Fruit fly (Drosophila melanogaster): ENCODE results near the gene ATPsynepsilonL.

DNA sequence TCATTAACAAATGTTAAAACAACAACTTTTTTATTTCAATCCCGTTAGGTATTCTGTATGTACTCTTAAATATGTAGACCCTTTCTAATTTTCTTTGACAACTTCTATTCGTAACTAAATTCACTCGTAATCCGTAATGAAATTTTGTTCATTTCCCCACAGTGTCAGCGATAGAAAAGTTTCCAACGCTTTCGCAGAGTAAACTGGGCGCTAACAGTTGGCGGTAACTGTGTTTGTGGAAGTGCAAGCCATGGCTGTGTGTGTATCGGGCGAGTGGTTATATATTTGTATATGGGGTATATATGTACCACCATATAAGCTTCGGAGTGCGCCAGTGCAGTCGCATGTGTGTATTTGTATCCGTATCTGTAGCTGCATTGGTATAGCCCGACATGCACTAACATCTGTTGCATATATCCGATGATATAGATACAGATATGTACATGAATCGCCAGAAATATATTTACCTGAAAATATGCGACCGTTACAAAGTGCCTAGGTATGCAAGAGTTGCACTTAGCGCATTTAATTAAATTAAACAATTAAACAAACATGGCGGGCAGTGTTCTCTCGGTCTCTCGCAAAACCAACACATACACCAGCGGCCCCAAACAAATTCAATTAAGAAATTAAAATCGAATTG, 40.0 kb upstream of the ATPsynepsilonL start:
- peak; percentile 47 for TF ChIP-seq CG11617 (GFP tag; optimal IDR thresholded peaks at IDR 0.05)
- TF ChIP-seq cic (GFP tag; optimal IDR thresholded peaks at IDR 0.05) = peak; percentile 59
- peak; percentile 59 for TF ChIP-seq toe (GFP tag; optimal IDR thresholded peaks at IDR 0.05)
